Fruit fly (Drosophila melanogaster) whole organism, pupa: Measurements from ENCODE around the gene CG14854.

ENCODE experiments used
- CG10348 ChIP-seq: fragments of 200-800 bp; sonication (Bioruptor generic); IDR thresholded peaks from 2 replicates; pipeline ENCODE4 v1.3.6; 2022; ENCODE audit warnings: missing biosample characterization, missing genetic modification characterization
- CG12605 ChIP-seq: fragments of 200-800 bp; sonication (Bioruptor generic); IDR thresholded peaks from 2 replicates; pipeline ENCODE4 v1.3.6; 2022; ENCODE audit warnings: missing biosample characterization, missing genetic modification characterization
- CG14655 ChIP-seq: fragments of 200-800 bp; sonication (Bioruptor generic); optimal IDR thresholded peaks from 3 replicates; lab custom pipeline; 2017; ENCODE audit warnings: mild to moderate bottlenecking, missing biosample characterization, missing genetic modification reagents, missing genetic modification characterization
- CG15710 ChIP-seq: fragments of 200-800 bp; sonication (Bioruptor generic); optimal IDR thresholded peaks from 2 replicates; lab custom pipeline; 2018; ENCODE audit warnings: missing biosample characterization, mild to moderate bottlenecking, missing genetic modification characterization, moderate library complexity
- CG17806 ChIP-seq: fragments of 200-800 bp; sonication (Bioruptor generic); optimal IDR thresholded peaks from 2 replicates; lab custom pipeline; 2018; ENCODE audit warnings: missing biosample characterization, mild to moderate bottlenecking, missing genetic modification characterization, moderate library complexity
- CG32121 ChIP-seq: fragments of 200-800 bp; sonication (Bioruptor generic); IDR thresholded peaks from 2 replicates; pipeline ENCODE4 v1.3.6; 2022; ENCODE audit warnings: missing biosample characterization, missing genetic modification characterization
- CG34367 ChIP-seq: fragments of 200-800 bp; sonication (Bioruptor generic); optimal IDR thresholded peaks from 2 replicates; lab custom pipeline; 2018; ENCODE audit warnings: missing biosample characterization, mild to moderate bottlenecking, missing genetic modification characterization
- CG4496 ChIP-seq: fragments of 200-800 bp; sonication (Bioruptor generic); IDR thresholded peaks from 3 replicates; pipeline ENCODE4 v1.3.6; 2022; ENCODE audit warnings: missing biosample characterization, missing genetic modification characterization
- CG8159 ChIP-seq: fragments of 200-800 bp; sonication (Bioruptor generic); optimal IDR thresholded peaks from 3 replicates; lab custom pipeline; 2018; ENCODE audit warnings: missing biosample characterization, mild to moderate bottlenecking, missing genetic modification characterization, moderate library complexity
- CG8301 ChIP-seq: fragments of 200-800 bp; sonication (Bioruptor generic); optimal IDR thresholded peaks from 2 replicates; lab custom pipeline; 2018; ENCODE audit warnings: missing biosample characterization, mild to moderate bottlenecking, missing genetic modification characterization
- CG9948 ChIP-seq: fragments of 200-800 bp; sonication (Bioruptor generic); optimal IDR thresholded peaks from 2 replicates; lab custom pipeline; 2018; ENCODE audit warnings: missing biosample characterization, mild to moderate bottlenecking, missing genetic modification characterization, moderate library complexity
- D1 ChIP-seq: fragments of 200-800 bp; sonication (Bioruptor generic); optimal IDR thresholded peaks from 2 replicates; lab custom pipeline; 2018; ENCODE audit warnings: missing biosample characterization, mild to moderate bottlenecking, missing genetic modification characterization, moderate library complexity
- EcR ChIP-seq: fragments of 200-800 bp; sonication (Bioruptor generic); optimal IDR thresholded peaks from 3 replicates; lab custom pipeline; 2019; ENCODE audit warnings: missing biosample characterization, missing genetic modification characterization, mild to moderate bottlenecking, moderate library complexity, missing genetic modification reagents
- Ets98B ChIP-seq: fragments of 200-800 bp; sonication (Bioruptor generic); IDR thresholded peaks from 2 replicates; pipeline ENCODE4 v1.3.6; 2022; ENCODE audit warnings: missing biosample characterization, missing genetic modification characterization
- Pif1A ChIP-seq: fragments of 200-800 bp; sonication (Bioruptor generic); optimal IDR thresholded peaks from 3 replicates; lab custom pipeline; 2016; ENCODE audit warnings: missing biosample characterization, missing genetic modification characterization
- Snoo ChIP-seq: fragments of 200-800 bp; sonication (Bioruptor generic); optimal IDR thresholded peaks from 3 replicates; lab custom pipeline; 2017; ENCODE audit warnings: missing biosample characterization, mild to moderate bottlenecking, missing genetic modification characterization, inconsistent platforms

CG14854 gene

dm6 chr3R:14520749-14521148, 39.1 kb downstream of the CG14854 start, which contains the start of gene Cyp313a1:
TSS of gene Cyp313a1 (plus strand) at chr3R:14521049.
- TF ChIP-seq CG15710 (tag; lab: Kevin White, UChicago) (no peak), CG10348 (GFP tag; lab: Robert Waterston, UW) (no peak), CG32121 (GFP tag; lab: Robert Waterston, UW) (no peak), Ets98B (no peak), CG12605 (no peak), CG34367 (no peak), CG14655 (GFP tag; lab: Kevin White, UChicago) (no peak), EcR (GFP tag; lab: Kevin White, UChicago) (no peak), D1 (no peak)

dm6 chr3R:14516742-14517141, 43.1 kb downstream of the CG14854 start, which contains the start of gene CG34273:
TSS of gene CG34273 (plus strand) at chr3R:14517042.
- no peak for TF ChIP-seq EcR (GFP tag; lab: Kevin White, UChicago)
- no peak for TF ChIP-seq CG4496 (GFP tag; lab: Robert Waterston, UW)
- no peak for TF ChIP-seq Ets98B
- TF ChIP-seq Pif1A (GFP tag; lab: Kevin White, UChicago) = no peak
- TF ChIP-seq CG9948 (tag; lab: Kevin White, UChicago) = no peak

- TF ChIP-seq Snoo (tag; lab: Kevin White, UChicago) (no peak), CG12605 (no peak), CG10348 (GFP tag; lab: Robert Waterston, UW) (no peak), Ets98B (no peak), CG32121 (GFP tag; lab: Robert Waterston, UW) (no peak)
These were observed 46.4 kb downstream of the CG14854 start, which contains the start of gene CG8461 for dm6 chr3R:14513420-14513819. TSS of gene CG8461 (minus strand) at chr3R:14513637.

- TF ChIP-seq Snoo (tag; lab: Kevin White, UChicago) = peak; percentile 25
- TF ChIP-seq Pif1A (GFP tag; lab: Kevin White, UChicago) = peak; percentile 27
- peak; percentile 54 for TF ChIP-seq CG8159 (tag; lab: Kevin White, UChicago)
- no peak for TF ChIP-seq CG10348 (GFP tag; lab: Robert Waterston, UW)
- TF ChIP-seq CG17806 = peak; percentile 34
- TF ChIP-seq CG34367 = peak; percentile 38
- TF ChIP-seq CG8301 (tag; lab: Kevin White, UChicago) = peak; percentile 9
- peak; percentile 47 for TF ChIP-seq CG15710 (tag; lab: Kevin White, UChicago)
- no peak for TF ChIP-seq CG9948 (tag; lab: Kevin White, UChicago)
- TF ChIP-seq CG4496 (GFP tag; lab: Robert Waterston, UW) = peak; percentile 53; the same call in 2 of the 3 replicates
These were observed 48.5 kb downstream of the CG14854 start, which contains the start of the genes HtrA2 and mRpL11 for dm6 chr3R:14511123-14511908. TSS of gene HtrA2 (minus strand) at chr3R:14511712. TSS of gene mRpL11 (plus strand) at chr3R:14511838.
